Worm (Caenorhabditis elegans): Measurements from ENCODE around the gene C33D9.13.
"Not testable (repeated sequence)": the region's sequence is repeated elsewhere in the genome, so short reads cannot be mapped to it uniquely, and the experiment has no call there.

Gene C33D9.13

ce11 chrIV:8813614-8814013 is 28.5 kb upstream of the C33D9.13 start, which contains the start of gene exc-5:
exc-5 (minus strand) TSS chrIV:8813670.
- TF ChIP-seq W03F9.2 (tag; optimal IDR thresholded peaks at IDR 0.05): no peak
- no peak for TF ChIP-seq him-1 (tag; optimal IDR thresholded peaks at IDR 0.05)
- no peak for TF ChIP-seq dao-5 (tag; optimal IDR thresholded peaks at IDR 0.05)

ce11 chrIV:8807327-8807726 is 22.2 kb upstream of the C33D9.13 start:
- TF ChIP-seq him-1 (tag; optimal IDR thresholded peaks at IDR 0.05) (no peak), dao-5 (tag; optimal IDR thresholded peaks at IDR 0.05) (no peak), W03F9.2 (tag; optimal IDR thresholded peaks at IDR 0.05) (no peak)

ce11 chrIV:8798255-8798654 is 13.2 kb upstream of the C33D9.13 start, which contains the start of gene clec-182:
clec-182 (minus strand) TSS chrIV:8798355.
- TF ChIP-seq him-1 (tag; optimal IDR thresholded peaks at IDR 0.05) (no peak), dao-5 (tag; optimal IDR thresholded peaks at IDR 0.05) (no peak), W03F9.2 (tag; optimal IDR thresholded peaks at IDR 0.05) (no peak)

- TF ChIP-seq W03F9.2 (tag; optimal IDR thresholded peaks at IDR 0.05) (no peak), him-1 (tag; optimal IDR thresholded peaks at IDR 0.05) (peak; percentile 73), dao-5 (tag; optimal IDR thresholded peaks at IDR 0.05) (no peak)
Measured at ce11 chrIV:8796246-8796645, 11.2 kb upstream of the C33D9.13 start.

- peak; percentile 90 for TF ChIP-seq him-1 (tag; optimal IDR thresholded peaks at IDR 0.05)
- TF ChIP-seq dao-5 (tag; optimal IDR thresholded peaks at IDR 0.05): no peak
- peak; percentile 67 for TF ChIP-seq W03F9.2 (tag; optimal IDR thresholded peaks at IDR 0.05)
Measured at ce11 chrIV:8794895-8795665, 10.0 kb upstream of the C33D9.13 start.

ce11 chrIV:8793223-8793622 is 8.1 kb upstream of the C33D9.13 start:
- peak; percentile 39 for TF ChIP-seq W03F9.2 (tag; optimal IDR thresholded peaks at IDR 0.05)
- no peak for TF ChIP-seq dao-5 (tag; optimal IDR thresholded peaks at IDR 0.05)

ce11 chrIV:8792808-8793207 is 7.7 kb upstream of the C33D9.13 start, which contains the start of gene C33D9.3:
C33D9.3 (minus strand) TSS chrIV:8792908.
- no peak for TF ChIP-seq him-1 (tag; optimal IDR thresholded peaks at IDR 0.05)
- TF ChIP-seq dao-5 (tag; optimal IDR thresholded peaks at IDR 0.05): no peak
- TF ChIP-seq W03F9.2 (tag; optimal IDR thresholded peaks at IDR 0.05): no peak

- TF ChIP-seq him-1 (tag; optimal IDR thresholded peaks at IDR 0.05) (no peak), W03F9.2 (tag; optimal IDR thresholded peaks at IDR 0.05) (no peak), dao-5 (tag; optimal IDR thresholded peaks at IDR 0.05) (no peak)
Measured at ce11 chrIV:8790144-8790543, 5.1 kb upstream of the C33D9.13 start, which contains the start of gene sru-35. sru-35 (minus strand) TSS chrIV:8790244.

ce11 chrIV:8788048-8788447 is 3.0 kb upstream of the C33D9.13 start, which contains the start of gene C33D9.10:
C33D9.10 (minus strand) TSS chrIV:8788148.
- TF ChIP-seq W03F9.2, dao-5, him-1 (tag; optimal IDR thresholded peaks at IDR 0.05): not testable (repeated sequence)

ce11 chrIV:8786654-8787053 is 1.6 kb upstream of the C33D9.13 start, which contains the start of gene C33D9.8:
C33D9.8 (minus strand) TSS chrIV:8786752.
- TF ChIP-seq him-1 (tag; optimal IDR thresholded peaks at IDR 0.05): no peak

- no peak for TF ChIP-seq dao-5 (tag; optimal IDR thresholded peaks at IDR 0.05)
- TF ChIP-seq W03F9.2 (tag; optimal IDR thresholded peaks at IDR 0.05): no peak
- no peak for TF ChIP-seq him-1 (tag; optimal IDR thresholded peaks at IDR 0.05)
Measured at ce11 chrIV:8782172-8782571, 2.9 kb downstream of the C33D9.13 start.

ce11 chrIV:8778045-8778444 is 7.0 kb downstream of the C33D9.13 start, which contains the start of gene C33D9.6:
C33D9.6 (minus strand) TSS chrIV:8778145.
- no peak for TF ChIP-seq him-1 (tag; optimal IDR thresholded peaks at IDR 0.05)
- TF ChIP-seq W03F9.2 (tag; optimal IDR thresholded peaks at IDR 0.05): no peak
- TF ChIP-seq dao-5 (tag; optimal IDR thresholded peaks at IDR 0.05): no peak

- TF ChIP-seq dao-5 (tag; optimal IDR thresholded peaks at IDR 0.05) (no peak), him-1 (tag; optimal IDR thresholded peaks at IDR 0.05) (no peak), W03F9.2 (tag; optimal IDR thresholded peaks at IDR 0.05) (no peak)
Measured at ce11 chrIV:8772800-8773256, 12.2 kb downstream of the C33D9.13 start, which contains the start of gene F20C5.6. F20C5.6 (minus strand) TSS chrIV:8773206.

- TF ChIP-seq W03F9.2 (tag; optimal IDR thresholded peaks at IDR 0.05) (no peak), dao-5 (tag; optimal IDR thresholded peaks at IDR 0.05) (no peak), him-1 (tag; optimal IDR thresholded peaks at IDR 0.05) (no peak)
Measured at ce11 chrIV:8769539-8769938, 15.5 kb downstream of the C33D9.13 start, which contains the start of gene F20C5.5. F20C5.5 (minus strand) TSS chrIV:8769639.
